Fruit fly (Drosophila melanogaster) whole organism, embryonic: ENCODE measurements around the gene CG18135.

ENCODE experiments used
- Ada2b ChIP-seq: fragments of 200-800 bp; sonication (Bioruptor generic); IDR thresholded peaks from 2 replicates; pipeline ENCODE4 v1.3.6; 2022; ENCODE audit warnings: missing biosample characterization, missing genetic modification characterization
- C15 ChIP-seq: fragments of 200-800 bp; sonication (Bioruptor generic); IDR thresholded peaks from 3 replicates; pipeline ENCODE4 v1.3.6; 2022; ENCODE audit warnings: missing biosample characterization, missing genetic modification characterization
- CG10321 ChIP-seq: fragments of 200-800 bp; sonication (Bioruptor generic); IDR thresholded peaks from 2 replicates; pipeline ENCODE4 v1.3.6; 2022; ENCODE audit warnings: missing biosample characterization, missing genetic modification characterization
- CG1233 ChIP-seq: fragments of 200-800 bp; sonication (Bioruptor generic); optimal IDR thresholded peaks from 4 replicates; lab custom pipeline; 2018; ENCODE audit warnings: missing biosample characterization, mild to moderate bottlenecking, missing genetic modification characterization
- CG13624 ChIP-seq: fragments of 200-800 bp; sonication (Bioruptor generic); optimal IDR thresholded peaks from 2 replicates; lab custom pipeline; 2016; ENCODE audit warnings: missing biosample characterization, missing genetic modification characterization
- CG15514 ChIP-seq: fragments of 200-800 bp; sonication (Bioruptor generic); optimal IDR thresholded peaks from 3 replicates; lab custom pipeline; 2017; ENCODE audit warnings: missing biosample characterization, missing genetic modification characterization, mild to moderate bottlenecking, moderate library complexity, missing genetic modification reagents
- CG17829 ChIP-seq: fragments of 200-800 bp; optimal IDR thresholded peaks from 2 replicates; lab custom pipeline; 2019; ENCODE audit warnings: missing biosample characterization, mild to moderate bottlenecking, missing genetic modification characterization, moderate library complexity
- CG2120 ChIP-seq: fragments of 200-800 bp; sonication (Bioruptor generic); optimal IDR thresholded peaks from 3 replicates; lab custom pipeline; 2016; ENCODE audit warnings: missing biosample characterization, missing genetic modification characterization
- CG2875 ChIP-seq: fragments of 200-800 bp; sonication (Bioruptor generic); optimal IDR thresholded peaks from 2 replicates; lab custom pipeline; 2017; ENCODE audit warnings: missing biosample characterization, mild to moderate bottlenecking, missing genetic modification characterization, missing genetic modification reagents
- CG30403 ChIP-seq: fragments of 200-800 bp; sonication (Bioruptor generic); optimal IDR thresholded peaks from 3 replicates; lab custom pipeline; 2016; ENCODE audit warnings: missing biosample characterization, missing genetic modification characterization
- CG3065 ChIP-seq: fragments of 200-800 bp; sonication (Bioruptor generic); optimal IDR thresholded peaks from 2 replicates; lab custom pipeline; 2016; ENCODE audit warnings: missing biosample characterization, missing genetic modification characterization
- CG3281 ChIP-seq: fragments of 200-800 bp; sonication (Bioruptor generic); optimal IDR thresholded peaks from 3 replicates; lab custom pipeline; 2017; ENCODE audit warnings: missing biosample characterization, mild to moderate bottlenecking, missing genetic modification characterization
- CG3726 ChIP-seq: fragments of 200-800 bp; sonication (Bioruptor generic); IDR thresholded peaks from 3 replicates; pipeline ENCODE4, ENCODE4 v1.3.6; 2022; ENCODE audit warnings: missing biosample characterization, missing genetic modification characterization
- CG6272 ChIP-seq: fragments of 200-800 bp; sonication (Bioruptor generic); IDR thresholded peaks from 2 replicates; pipeline ENCODE4 v1.3.6; 2022; ENCODE audit warnings: missing biosample characterization, missing genetic modification characterization
- CG7357 ChIP-seq: fragments of 200-800 bp; sonication (Bioruptor generic); IDR thresholded peaks from 3 replicates; pipeline ENCODE4 v1.3.6; 2022; ENCODE audit warnings: missing biosample characterization, missing genetic modification characterization
- CG7745 ChIP-seq: fragments of 200-800 bp; sonication (Bioruptor generic); optimal IDR thresholded peaks from 2 replicates; lab custom pipeline; 2018; ENCODE audit warnings: missing biosample characterization, mild to moderate bottlenecking, missing genetic modification characterization, moderate library complexity
- CG7963 ChIP-seq: fragments of 200-800 bp; sonication (Bioruptor generic); IDR thresholded peaks from 3 replicates; pipeline ENCODE4 v1.3.6; 2022; ENCODE audit warnings: missing biosample characterization, missing genetic modification characterization; ENCODE audit not compliant: partially characterized antibody
- CG8290 ChIP-seq, 3 experiments: fragments of 200-800 bp; sonication (Bioruptor generic); optimal IDR thresholded peaks; 2 replicates each; lab custom pipeline; 2016 to 2019; ENCODE audit warnings: missing biosample characterization in 3 of 3, missing genetic modification characterization in 3 of 3, mild to moderate bottlenecking in 2 of 3, moderate library complexity in 1 of 3
- CG9727 ChIP-seq: fragments of 200-800 bp; sonication (Bioruptor generic); optimal IDR thresholded peaks from 3 replicates; lab custom pipeline; 2017; ENCODE audit warnings: missing biosample characterization, mild to moderate bottlenecking, missing genetic modification characterization
- Chrac-16 ChIP-seq: fragments of 200-800 bp; sonication (Bioruptor generic); optimal IDR thresholded peaks from 3 replicates; lab custom pipeline; 2016; ENCODE audit warnings: missing biosample characterization, missing genetic modification characterization
- CkIIα-i1 ChIP-seq: fragments of 200-800 bp; sonication (Bioruptor generic); IDR thresholded peaks from 2 replicates; pipeline ENCODE4 v1.3.6; 2022; ENCODE audit warnings: missing biosample characterization, missing genetic modification characterization
- ERR ChIP-seq: fragments of 200-800 bp; sonication (Bioruptor generic); optimal IDR thresholded peaks from 2 replicates; lab custom pipeline; 2016; ENCODE audit warnings: missing biosample characterization, missing genetic modification characterization
- HLH4C ChIP-seq: fragments of 200-800 bp; sonication (Bioruptor generic); IDR thresholded peaks from 3 replicates; pipeline ENCODE4 v1.3.6; 2022; ENCODE audit warnings: missing biosample characterization, missing genetic modification characterization; ENCODE audit not compliant: partially characterized antibody
- Hsf ChIP-seq: fragments of 200-800 bp; sonication (Bioruptor generic); optimal IDR thresholded peaks from 3 replicates; lab custom pipeline; 2016; ENCODE audit warnings: missing biosample characterization, missing genetic modification characterization
- Jarid2 ChIP-seq: fragments of 200-800 bp; sonication (Bioruptor generic); optimal IDR thresholded peaks from 3 replicates; lab custom pipeline; 2017; ENCODE audit warnings: mild to moderate bottlenecking, missing biosample characterization, missing genetic modification reagents, missing genetic modification characterization
- MTF-1 ChIP-seq: fragments of 200-800 bp; sonication (Bioruptor generic); optimal IDR thresholded peaks from 2 replicates; lab custom pipeline; 2018; ENCODE audit warnings: missing biosample characterization, mild to moderate bottlenecking, missing genetic modification characterization, borderline replicate concordance
- Meics ChIP-seq: fragments of 200-800 bp; sonication (Bioruptor generic); optimal IDR thresholded peaks from 2 replicates; lab custom pipeline; 2017; ENCODE audit warnings: missing biosample characterization, mild to moderate bottlenecking, missing genetic modification characterization
- Mrtf ChIP-seq: fragments of 200-800 bp; sonication (Bioruptor generic); IDR thresholded peaks from 3 replicates; pipeline ENCODE4 v1.3.6; 2022; ENCODE audit warnings: missing biosample characterization, missing genetic modification characterization
- Pdp1 ChIP-seq, 2 experiments: fragments of 200-800 bp; sonication (Bioruptor generic); optimal IDR thresholded peaks; 3 replicates each; lab custom pipeline; 2016; ENCODE audit warnings: missing biosample characterization in 2 of 2, missing genetic modification characterization in 2 of 2, mild to moderate bottlenecking in 1 of 2, moderate library complexity in 1 of 2
- Poxn ChIP-seq: fragments of 200-800 bp; sonication (Bioruptor generic); IDR thresholded peaks from 2 replicates; pipeline ENCODE4 v1.3.6; 2022; ENCODE audit warnings: missing biosample characterization, missing genetic modification characterization
- Stat92E ChIP-seq, 3 experiments: fragments of >200 bp in 2 of 3; fragments of 200-800 bp in 1 of 3; sonication (Bioruptor generic) in 1 of 3; optimal IDR thresholded peaks; 2 replicates each; lab custom pipeline; 2017 to 2019; ENCODE audit warnings: missing biosample characterization in 3 of 3, missing genetic modification characterization in 3 of 3, mild to moderate bottlenecking in 1 of 3, moderate library complexity in 1 of 3
- Trl ChIP-seq, 3 experiments: fragments of >200 bp in 2 of 3; fragments of 200-800 bp in 1 of 3; sonication (Bioruptor generic) in 1 of 3; optimal IDR thresholded peaks; 2 replicates in 1 of 3; 3 replicates in 2 of 3; lab custom pipeline; 2016 to 2017; ENCODE audit warnings: missing biosample characterization in 1 of 3, missing genetic modification characterization in 1 of 3
- Xrp1 ChIP-seq: fragments of 200-800 bp; sonication (Bioruptor generic); IDR thresholded peaks from 2 replicates; pipeline ENCODE4 v1.3.6; 2022; ENCODE audit warnings: missing biosample characterization, missing genetic modification characterization
- bcd ChIP-seq: fragments of 200-800 bp; sonication (Bioruptor generic); optimal IDR thresholded peaks from 2 replicates; lab custom pipeline; 2017; ENCODE audit warnings: missing biosample characterization, mild to moderate bottlenecking, missing genetic modification characterization
- br ChIP-seq: fragments of >200 bp; optimal IDR thresholded peaks from 2 replicates; lab custom pipeline; 2017
- bsh ChIP-seq, 2 experiments: fragments of 200-800 bp; sonication (Bioruptor generic); optimal IDR thresholded peaks; 2 replicates each; lab custom pipeline; 2017 to 2018; ENCODE audit warnings: mild to moderate bottlenecking in 2 of 2, missing biosample characterization in 2 of 2, missing genetic modification characterization in 2 of 2, moderate library complexity in 1 of 2
- cad ChIP-seq: fragments of >200 bp; optimal IDR thresholded peaks from 2 replicates; lab custom pipeline; 2017; ENCODE audit warnings: missing biosample characterization, missing genetic modification characterization
- chif ChIP-seq, 2 experiments: fragments of 200-800 bp; sonication (Bioruptor generic); optimal IDR thresholded peaks; 3 replicates each; lab custom pipeline; 2016; ENCODE audit warnings: missing biosample characterization in 2 of 2, missing genetic modification characterization in 2 of 2
- dati ChIP-seq: fragments of 200-800 bp; sonication (Bioruptor generic); IDR thresholded peaks from 2 replicates; pipeline ENCODE4 v1.3.6; 2022; ENCODE audit warnings: missing biosample characterization, missing genetic modification characterization
- dm ChIP-seq: fragments of 200-800 bp; sonication (Bioruptor generic); optimal IDR thresholded peaks from 3 replicates; lab custom pipeline; 2016; ENCODE audit warnings: missing biosample characterization, missing genetic modification characterization
- onecut ChIP-seq: fragments of 200-800 bp; sonication (Bioruptor generic); IDR thresholded peaks from 2 replicates; pipeline ENCODE4 v1.3.6; 2022; ENCODE audit warnings: missing biosample characterization, missing genetic modification characterization
- pnt ChIP-seq: fragments of 200-800 bp; sonication (Bioruptor generic); optimal IDR thresholded peaks from 3 replicates; lab custom pipeline; 2016; ENCODE audit warnings: missing biosample characterization, missing genetic modification characterization
- pros ChIP-seq: fragments of 200-800 bp; sonication (Bioruptor generic); optimal IDR thresholded peaks from 3 replicates; lab custom pipeline; 2019; ENCODE audit warnings: missing biosample characterization, mild to moderate bottlenecking, missing genetic modification characterization, moderate library complexity
- seq ChIP-seq: fragments of 200-800 bp; sonication (Bioruptor generic); IDR thresholded peaks from 2 replicates; pipeline ENCODE4 v1.3.6; 2022; ENCODE audit warnings: missing biosample characterization, missing genetic modification characterization
- slou ChIP-seq: fragments of 200-800 bp; sonication (Bioruptor generic); optimal IDR thresholded peaks from 3 replicates; lab custom pipeline; 2016; ENCODE audit warnings: missing biosample characterization, missing genetic modification characterization
- sr ChIP-seq: fragments of 200-800 bp; sonication (Bioruptor generic); IDR thresholded peaks from 3 replicates; pipeline ENCODE4 v1.3.6; 2022; ENCODE audit warnings: missing biosample characterization, missing genetic modification characterization
- usp ChIP-seq: fragments of >200 bp; optimal IDR thresholded peaks from 2 replicates; lab custom pipeline; 2017; ENCODE audit warnings: missing biosample characterization, missing genetic modification characterization
- vnd ChIP-seq: fragments of 200-800 bp; sonication (Bioruptor generic); IDR thresholded peaks from 3 replicates; pipeline ENCODE4 v1.3.6; 2022; ENCODE audit warnings: missing biosample characterization, missing genetic modification characterization; ENCODE audit not compliant: partially characterized antibody
- wek ChIP-seq: fragments of 200-800 bp; sonication (Bioruptor generic); optimal IDR thresholded peaks from 3 replicates; lab custom pipeline; 2018; ENCODE audit warnings: missing biosample characterization, mild to moderate bottlenecking, missing genetic modification characterization, moderate library complexity
- zen ChIP-seq: fragments of 200-800 bp; sonication (Bioruptor generic); optimal IDR thresholded peaks from 3 replicates; lab custom pipeline; 2018; ENCODE audit warnings: missing biosample characterization, mild to moderate bottlenecking, missing genetic modification characterization, moderate library complexity

CG18135 gene

DNA sequence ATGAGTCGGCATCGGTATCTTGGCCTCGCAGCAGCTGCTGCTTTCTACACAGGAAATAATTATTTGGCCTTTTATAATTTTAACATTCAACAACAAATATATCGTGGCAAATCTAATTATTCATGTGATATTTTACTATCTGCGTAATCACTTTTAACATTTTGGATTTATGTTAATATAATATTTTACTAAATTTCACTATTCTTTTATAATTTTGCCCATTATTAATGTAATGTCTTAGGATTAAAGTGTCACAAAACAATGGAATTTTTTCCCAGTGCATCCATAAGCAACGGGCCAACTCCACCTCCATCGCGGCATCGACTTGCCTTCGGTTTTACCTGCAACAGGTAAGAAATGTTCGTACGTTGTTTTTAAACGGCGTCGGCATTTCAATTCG is 44.4 kb upstream of the CG18135 start (continued):
- no peak for TF ChIP-seq CG13624 (GFP tag; lab: Kevin White, UChicago)
- no peak for TF ChIP-seq Trl (optimal IDR thresholded peaks at IDR 0.05; lab: Kevin White, UChicago)
- peak; percentile 9 for TF ChIP-seq Trl (GFP tag; optimal IDR thresholded peaks at IDR 0.05; lab: Kevin White, UChicago)
- peak; percentile 82 to 92 for TF ChIP-seq bsh (GFP tag; optimal IDR thresholded peaks at IDR 0.05; lab: Kevin White, UChicago)
- peak in 1 of 3 experiments; percentile 56 for TF ChIP-seq Stat92E (GFP tag; optimal IDR thresholded peaks at IDR 0.05; lab: Kevin White, UChicago)
- peak; percentile 97 for TF ChIP-seq CG17829 (tag; lab: Kevin White, UChicago)
- TF ChIP-seq CG3065 (GFP tag; lab: Kevin White, UChicago) = peak; percentile 35
- peak; percentile 79 for TF ChIP-seq CG2875 (GFP tag; lab: Kevin White, UChicago)
- TF ChIP-seq bcd = peak; percentile 81
- peak; percentile 31 for TF ChIP-seq Ada2b (GFP tag; lab: Robert Waterston, UW)
- peak; percentile 40 for TF ChIP-seq Hsf (GFP tag; lab: Kevin White, UChicago)
- peak; percentile 55 for TF ChIP-seq onecut
- no peak for TF ChIP-seq C15 (GFP tag; lab: Robert Waterston, UW)
- no peak for TF ChIP-seq ERR (GFP tag; lab: Kevin White, UChicago)
- TF ChIP-seq chif (GFP tag; optimal IDR thresholded peaks at IDR 0.05; lab: Kevin White, UChicago) = peak; percentile 13 to 63
- TF ChIP-seq wek (GFP tag; lab: Kevin White, UChicago) = no peak
- peak; percentile 40 for TF ChIP-seq MTF-1 (GFP tag; lab: Kevin White, UChicago)
- TF ChIP-seq dm = no peak
- TF ChIP-seq HLH4C (GFP tag; lab: Robert Waterston, UW) = no peak
- TF ChIP-seq CG7745 (tag; lab: Kevin White, UChicago) = peak; percentile 62
- peak; percentile 96 for TF ChIP-seq zen (tag; lab: Kevin White, UChicago)
- TF ChIP-seq Pdp1 (GFP tag; optimal IDR thresholded peaks at IDR 0.05; lab: Kevin White, UChicago) = peak; percentile 16 to 46
- TF ChIP-seq dati (GFP tag; lab: Robert Waterston, UW) = no peak
- TF ChIP-seq CG30403 (GFP tag; lab: Kevin White, UChicago) = peak; percentile 86
- TF ChIP-seq Chrac-16 (GFP tag; lab: Kevin White, UChicago) = peak; percentile 69
- TF ChIP-seq Jarid2 (GFP tag; lab: Kevin White, UChicago) = peak; percentile 62
- TF ChIP-seq pros (GFP tag; lab: Kevin White, UChicago) = peak; percentile 4
- no peak for TF ChIP-seq CG2120 (GFP tag; lab: Kevin White, UChicago)
- TF ChIP-seq Poxn (GFP tag; lab: Robert Waterston, UW) = no peak
- peak; percentile 94 for TF ChIP-seq CG9727 (GFP tag; lab: Kevin White, UChicago)
- peak; percentile 50; the same call in 2 of the 3 replicates for TF ChIP-seq Mrtf (GFP tag; lab: Robert Waterston, UW)
- TF ChIP-seq CkIIα-i1 (GFP tag; lab: Robert Waterston, UW) = no peak
- no peak for TF ChIP-seq CG7963 (GFP tag; lab: Robert Waterston, UW)
- TF ChIP-seq CG3726 (GFP tag; lab: Robert Waterston, UW) = no peak
- no peak for TF ChIP-seq cad (GFP tag; lab: Kevin White, UChicago)
- TF ChIP-seq CG15514 (GFP tag; lab: Kevin White, UChicago) = peak; percentile 11
- no peak for TF ChIP-seq sr
- no peak for TF ChIP-seq seq
- peak; percentile 70 for TF ChIP-seq Meics (GFP tag; lab: Kevin White, UChicago)
- no peak for TF ChIP-seq vnd (GFP tag; lab: Robert Waterston, UW)
- peak; percentile 43; the same call in 1 of the 2 replicates for TF ChIP-seq CG6272 (GFP tag; lab: Robert Waterston, UW)
- peak; percentile 90 for TF ChIP-seq Xrp1 (GFP tag; lab: Robert Waterston, UW)
- TF ChIP-seq CG3281 (GFP tag; lab: Kevin White, UChicago) = peak; percentile 62
- no peak for TF ChIP-seq pnt (GFP tag; lab: Kevin White, UChicago)
- TF ChIP-seq CG8290 (GFP tag; optimal IDR thresholded peaks at IDR 0.05; lab: Kevin White, UChicago) = peak; percentile 87
- peak in 1 of 2 experiments; percentile 70 for TF ChIP-seq CG8290 (tag; optimal IDR thresholded peaks at IDR 0.05; lab: Kevin White, UChicago)
- no peak for TF ChIP-seq CG10321 (GFP tag; lab: Robert Waterston, UW)
- peak; percentile 26; the same call in 1 of the 3 replicates for TF ChIP-seq CG7357 (GFP tag; lab: Robert Waterston, UW)
- TF ChIP-seq br (lab: Kevin White, UChicago) = no peak
- no peak for TF ChIP-seq slou (GFP tag; lab: Kevin White, UChicago)
- peak; percentile 85 for TF ChIP-seq CG1233 (GFP tag; lab: Kevin White, UChicago)
- TF ChIP-seq usp (GFP tag; lab: Kevin White, UChicago) = no peak
